Worm (Caenorhabditis elegans) whole organism, mixed stage, embryonic: ENCODE data around the gene gfi-3.

Source experiments
- mep-1 ChIP-seq: fragments of 150-350 bp; optimal IDR thresholded peaks from 2 replicates; lab custom pipeline; 2017; ENCODE audit warnings: missing biosample characterization, missing genetic modification reagents, missing genetic modification characterization, inconsistent platforms
- nhr-12 ChIP-seq: fragments of 150-350 bp; optimal IDR thresholded peaks from 2 replicates; lab custom pipeline; 2014; ENCODE audit warnings: missing biosample characterization, missing genetic modification characterization
- pha-4 ChIP-seq: fragments of 150-350 bp; optimal IDR thresholded peaks from 2 replicates; lab custom pipeline; 2018; ENCODE audit warnings: missing biosample characterization, missing genetic modification reagents, missing genetic modification characterization
- tbx-8 ChIP-seq: fragments of 200-800 bp; sonication (Bioruptor generic); optimal IDR thresholded peaks from 2 replicates; lab custom pipeline; 2018; ENCODE audit warnings: mild to moderate bottlenecking, missing genetic modification characterization, moderate library complexity, missing compliant biosample characterization

- TF ChIP-seq mep-1 (tag; lab: Kevin White, UChicago), result no peak
- no peak for TF ChIP-seq nhr-12
- no peak for TF ChIP-seq pha-4
- no peak for TF ChIP-seq tbx-8
These were observed 7.0 kb downstream of the gfi-3 start for ce11 chrX:14487333-14487732.
